Worm (Caenorhabditis elegans) whole organism, L1 larva: ENCODE data around the gene droe-4.

Source experiments
- C04F5.9 ChIP-seq: sonication (generic microtip); optimal IDR thresholded peaks from 2 replicates; lab custom pipeline; 2016; ENCODE audit warnings: missing genetic modification characterization, missing compliant biosample characterization
- C34B4.2 ChIP-seq: sonication (generic microtip); optimal IDR thresholded peaks from 2 replicates; lab custom pipeline; 2017; ENCODE audit warnings: mild to moderate bottlenecking, missing genetic modification characterization, missing compliant biosample characterization
- alr-1 ChIP-seq: fragments of 200-800 bp; sonication (Bioruptor generic); optimal IDR thresholded peaks from 2 replicates; lab custom pipeline; 2018; ENCODE audit warnings: borderline replicate concordance, mild to moderate bottlenecking, missing genetic modification characterization, missing compliant biosample characterization
- aly-2 ChIP-seq: fragments of 150-350 bp; optimal IDR thresholded peaks from 2 replicates; lab custom pipeline; 2014; ENCODE audit warnings: missing biosample characterization, missing genetic modification characterization
- ama-1 ChIP-seq: fragments of 150-350 bp; optimal IDR thresholded peaks from 2 replicates; lab custom pipeline; 2014
- blmp-1 ChIP-seq: fragments of 150-350 bp; optimal IDR thresholded peaks from 2 replicates; lab custom pipeline; 2014; ENCODE audit warnings: missing biosample characterization, missing genetic modification characterization
- ceh-63 ChIP-seq: fragments of 200-800 bp; sonication (Bioruptor generic); optimal IDR thresholded peaks from 2 replicates; lab custom pipeline; 2018; ENCODE audit warnings: mild to moderate bottlenecking, missing genetic modification characterization, missing compliant biosample characterization
- ceh-88 ChIP-seq: fragments of 200-800 bp; sonication (Bioruptor generic); IDR thresholded peaks from 2 replicates; pipeline ENCODE4 v1.3.6; 2022; ENCODE audit warnings: missing genetic modification characterization, missing compliant biosample characterization
- ceh-90 ChIP-seq: sonication (generic microtip); optimal IDR thresholded peaks from 2 replicates; lab custom pipeline; 2016; ENCODE audit warnings: missing genetic modification characterization, missing compliant biosample characterization
- dsc-1 ChIP-seq: sonication (generic microtip); optimal IDR thresholded peaks from 2 replicates; lab custom pipeline; 2016; ENCODE audit warnings: mild to moderate bottlenecking, missing genetic modification characterization, missing compliant biosample characterization
- efl-1 ChIP-seq, 4 experiments: fragments of 150-350 bp; optimal IDR thresholded peaks in 3 of 4; peaks in 1 of 4; 1 replicate in 1 of 4; 2 replicates in 3 of 4; lab custom pipeline; 2014; ENCODE audit warnings: missing biosample characterization in 2 of 4, missing genetic modification characterization in 2 of 4, missing genetic modification reagents in 2 of 4
- efl-3 ChIP-seq: fragments of 200-800 bp; sonication (Bioruptor generic); optimal IDR thresholded peaks from 2 replicates; lab custom pipeline; 2018; ENCODE audit warnings: mild to moderate bottlenecking, missing genetic modification characterization, missing compliant biosample characterization
- egl-13 ChIP-seq: sonication (generic microtip); optimal IDR thresholded peaks from 2 replicates; lab custom pipeline; 2016; ENCODE audit warnings: missing genotype, missing genetic modification reagents, missing genetic modification characterization, missing compliant biosample characterization
- egl-27 ChIP-seq, 2 experiments: fragments of 150-350 bp in 1 of 2; sonication (generic microtip); optimal IDR thresholded peaks; 3 replicates each; lab custom pipeline; 2017 to 2018; ENCODE audit warnings: missing biosample characterization in 2 of 2, missing genetic modification characterization in 2 of 2, missing genetic modification reagents in 2 of 2
- elt-2 ChIP-seq: sonication (generic microtip); optimal IDR thresholded peaks from 2 replicates; lab custom pipeline; 2016; ENCODE audit warnings: missing genetic modification characterization, mild to moderate bottlenecking, inconsistent platforms, missing compliant biosample characterization, missing genetic modification reagents
- ets-5 ChIP-seq: fragments of 200-800 bp; sonication (Bioruptor generic); IDR thresholded peaks from 2 replicates; pipeline ENCODE4 v1.3.6; 2022; ENCODE audit warnings: missing genetic modification characterization, missing compliant biosample characterization
- fos-1 ChIP-seq: fragments of 150-350 bp; optimal IDR thresholded peaks from 2 replicates; lab custom pipeline; 2014; ENCODE audit warnings: missing biosample characterization, missing genetic modification characterization
- grh-1 ChIP-seq: fragments of 200-800 bp; sonication (Bioruptor generic); IDR thresholded peaks from 2 replicates; pipeline ENCODE4 v1.3.6; 2022; ENCODE audit warnings: missing genetic modification reagents, missing genetic modification characterization, missing compliant biosample characterization
- hpl-2 ChIP-seq: fragments of 150-350 bp; optimal IDR thresholded peaks from 2 replicates; lab custom pipeline; 2014; ENCODE audit warnings: missing biosample characterization, missing genetic modification reagents, missing genetic modification characterization
- isw-1 ChIP-seq: fragments of 200-800 bp; sonication (Bioruptor generic); IDR thresholded peaks from 2 replicates; pipeline ENCODE4 v1.3.6; 2022; ENCODE audit warnings: missing genetic modification characterization, missing compliant biosample characterization
- lin-15B ChIP-seq: fragments of 150-350 bp; sonication (generic microtip); optimal IDR thresholded peaks from 3 replicates; lab custom pipeline; 2014; ENCODE audit warnings: missing biosample characterization, missing genetic modification characterization
- lin-35 ChIP-seq, 2 experiments: fragments of 150-350 bp; optimal IDR thresholded peaks; 2 replicates each; lab custom pipeline; 2014; ENCODE audit warnings: missing biosample characterization in 2 of 2, missing genetic modification characterization in 2 of 2, missing genetic modification reagents in 2 of 2
- lin-39 ChIP-seq: fragments of 150-350 bp; optimal IDR thresholded peaks from 2 replicates; lab custom pipeline; 2014; ENCODE audit warnings: missing biosample characterization, missing genetic modification reagents, missing genetic modification characterization
- lsy-2 ChIP-seq, 2 experiments: fragments of 150-350 bp; optimal IDR thresholded peaks; 2 replicates each; lab custom pipeline; 2014; ENCODE audit warnings: missing biosample characterization in 2 of 2, missing genetic modification characterization in 2 of 2
- mdl-1 ChIP-seq, 2 experiments: fragments of 150-350 bp; optimal IDR thresholded peaks; 2 replicates each; lab custom pipeline; 2014 to 2017; ENCODE audit warnings: missing biosample characterization in 2 of 2, missing genetic modification characterization in 2 of 2, inconsistent platforms in 1 of 2
- mep-1 ChIP-seq: fragments of 150-350 bp; optimal IDR thresholded peaks from 2 replicates; lab custom pipeline; 2014; ENCODE audit warnings: missing biosample characterization, missing genetic modification characterization
- nhr-11 ChIP-seq: fragments of 150-350 bp; optimal IDR thresholded peaks from 2 replicates; lab custom pipeline; 2014; ENCODE audit warnings: missing biosample characterization, missing genetic modification characterization
- nhr-19 ChIP-seq: fragments of 200-800 bp; sonication (Bioruptor generic); conservative IDR thresholded peaks from 2 replicates; pipeline ENCODE4 v1.3.6; 2022; ENCODE audit warnings: missing genetic modification characterization, missing compliant biosample characterization
- nhr-20 ChIP-seq: sonication (generic microtip); optimal IDR thresholded peaks from 2 replicates; lab custom pipeline; 2016; ENCODE audit warnings: mild to moderate bottlenecking, missing genetic modification characterization, missing compliant biosample characterization
- nhr-237 ChIP-seq: fragments of 150-350 bp; optimal IDR thresholded peaks from 2 replicates; lab custom pipeline; 2014; ENCODE audit warnings: missing biosample characterization, missing genetic modification characterization
- nhr-47 ChIP-seq: sonication (generic microtip); optimal IDR thresholded peaks from 2 replicates; lab custom pipeline; 2016; ENCODE audit warnings: mild to moderate bottlenecking, missing genetic modification characterization, moderate library complexity, missing compliant biosample characterization
- nhr-84 ChIP-seq: sonication (generic microtip); optimal IDR thresholded peaks from 2 replicates; lab custom pipeline; 2017; ENCODE audit warnings: missing biosample characterization, missing genetic modification characterization
- nhr-85 ChIP-seq: sonication (generic microtip); peaks from one replicate; lab custom pipeline; 2016; ENCODE audit warnings: missing genetic modification characterization, inconsistent platforms, missing compliant biosample characterization
- nhr-90 ChIP-seq: sonication (generic microtip); optimal IDR thresholded peaks from 2 replicates; lab custom pipeline; 2016; ENCODE audit warnings: mild to moderate bottlenecking, missing genetic modification characterization, missing compliant biosample characterization; ENCODE audit not compliant: poor library complexity
- pag-3 ChIP-seq: sonication (generic microtip); optimal IDR thresholded peaks from 2 replicates; lab custom pipeline; 2017; ENCODE audit warnings: missing genetic modification characterization, mild to moderate bottlenecking, missing compliant biosample characterization, antibody characterized with exemption, borderline replicate concordance; ENCODE audit not compliant: insufficient read depth
- pqm-1 ChIP-seq: sonication (generic microtip); optimal IDR thresholded peaks from 3 replicates; lab custom pipeline; 2017; ENCODE audit warnings: missing biosample characterization, missing genetic modification characterization
- rnt-1 ChIP-seq: sonication (generic microtip); optimal IDR thresholded peaks from 2 replicates; lab custom pipeline; 2016; ENCODE audit warnings: mild to moderate bottlenecking, missing genetic modification characterization, moderate library complexity, missing compliant biosample characterization
- skn-1 ChIP-seq: fragments of 150-350 bp; optimal IDR thresholded peaks from 2 replicates; lab custom pipeline; 2014; ENCODE audit warnings: missing biosample characterization, missing genetic modification characterization
- snpc-4 ChIP-seq: fragments of 150-350 bp; optimal IDR thresholded peaks from 2 replicates; lab custom pipeline; 2014; ENCODE audit warnings: missing biosample characterization, missing genetic modification characterization
- sox-4 ChIP-seq: sonication (generic microtip); optimal IDR thresholded peaks from 2 replicates; lab custom pipeline; 2016; ENCODE audit warnings: missing genetic modification characterization, missing compliant biosample characterization
- sptf-1 ChIP-seq: fragments of 150-350 bp; optimal IDR thresholded peaks from 2 replicates; lab custom pipeline; 2014; ENCODE audit warnings: missing biosample characterization, missing genetic modification characterization
- swsn-7 ChIP-seq: sonication (generic microtip); optimal IDR thresholded peaks from 2 replicates; lab custom pipeline; 2016; ENCODE audit warnings: missing genetic modification characterization, missing compliant biosample characterization
- tbx-2 ChIP-seq: sonication (generic microtip); optimal IDR thresholded peaks from 2 replicates; lab custom pipeline; 2016; ENCODE audit warnings: missing genetic modification characterization, missing compliant biosample characterization
- unc-86 ChIP-seq: sonication (generic microtip); optimal IDR thresholded peaks from 2 replicates; lab custom pipeline; 2016; ENCODE audit warnings: missing genetic modification characterization, missing compliant biosample characterization
- xbp-1 ChIP-seq: sonication (generic microtip); optimal IDR thresholded peaks from 2 replicates; lab custom pipeline; 2016; ENCODE audit warnings: missing genetic modification characterization, missing compliant biosample characterization
- zag-1 ChIP-seq: fragments of 150-350 bp; optimal IDR thresholded peaks from 2 replicates; lab custom pipeline; 2014; ENCODE audit warnings: missing biosample characterization, missing genetic modification characterization
- zip-4 ChIP-seq: fragments of 200-800 bp; sonication (Bioruptor generic); optimal IDR thresholded peaks from 2 replicates; lab custom pipeline; 2018; ENCODE audit warnings: mild to moderate bottlenecking, missing genetic modification characterization, moderate library complexity, missing compliant biosample characterization
- ztf-11 ChIP-seq, 2 experiments: sonication (generic microtip); optimal IDR thresholded peaks; 2 replicates each; lab custom pipeline; 2016 to 2017; ENCODE audit warnings: missing genetic modification characterization in 2 of 2, missing biosample characterization in 1 of 2, missing compliant biosample characterization in 1 of 2

The droe-4 gene

ce11 chrV:14028256-14028743 lies 35.8 kb downstream of the droe-4 start (continued):
- TF ChIP-seq nhr-84 (no peak), unc-86 (tag; lab: Kevin White, UChicago) (no peak), dsc-1 (tag; lab: Kevin White, UChicago) (no peak), efl-3 (GFP tag; lab: Kevin White, UChicago) (no peak), ceh-63 (GFP tag; lab: Kevin White, UChicago) (no peak), blmp-1 (no peak), isw-1 (GFP tag; lab: Robert Waterston, UW) (peak; percentile 22; the same call in 1 of the 2 replicates), zip-4 (GFP tag; lab: Kevin White, UChicago) (peak; percentile 33), lin-15B (tag; lab: Kevin White, UChicago) (no peak), lsy-2 (tag; optimal IDR thresholded peaks at IDR 0.05; lab: Kevin White, UChicago) (no peak), skn-1 (tag; lab: Kevin White, UChicago) (no peak), nhr-90 (tag; lab: Kevin White, UChicago) (peak; percentile 87), ceh-90 (no peak), elt-2 (tag; lab: Kevin White, UChicago) (peak; percentile 84), snpc-4 (peak; percentile 97), C34B4.2 (tag; lab: Kevin White, UChicago) (no peak), zag-1 (tag; lab: Kevin White, UChicago) (no peak), C04F5.9 (tag; lab: Kevin White, UChicago) (no peak), nhr-237 (tag; lab: Kevin White, UChicago) (no peak), sox-4 (tag; lab: Kevin White, UChicago) (no peak), nhr-20 (tag; lab: Kevin White, UChicago) (peak; percentile 69), hpl-2 (peak; percentile 38), tbx-2 (tag; lab: Kevin White, UChicago) (peak; percentile 9), nhr-47 (tag; lab: Kevin White, UChicago) (peak; percentile 80), grh-1 (peak; percentile 72), pqm-1 (tag; lab: Kevin White, UChicago) (no peak), aly-2 (tag; lab: Kevin White, UChicago) (peak; percentile 18), ceh-88 (GFP tag; lab: Robert Waterston, UW) (0 out of 2 replicates have a peak, but pooled peaks have one; percentile 35), mep-1 (tag; lab: Kevin White, UChicago) (no peak), pag-3 (no peak), nhr-19 (GFP tag; lab: Robert Waterston, UW) (peak; percentile 79), alr-1 (no peak), lin-39 (tag; lab: Kevin White, UChicago) (peak; percentile 53), swsn-7 (tag; lab: Kevin White, UChicago) (peak; percentile 59), egl-13 (no peak), lin-35 (GFP tag; optimal IDR thresholded peaks at IDR 0.05; lab: Kevin White, UChicago) (peak in 1 of 2 experiments; percentile 36), mdl-1 (tag; optimal IDR thresholded peaks at IDR 0.05; lab: Kevin White, UChicago) (no peak), efl-1 (optimal IDR thresholded peaks at IDR 0.05; lab: Kevin White, UChicago) (peak; percentile 10 to 48), efl-1 (GFP tag; optimal IDR thresholded peaks at IDR 0.05 in 1 of 2; lab: Kevin White, UChicago) (peak in 1 of 2 experiments; percentile 92), nhr-11 (tag; lab: Kevin White, UChicago) (no peak), sptf-1 (tag; lab: Kevin White, UChicago) (no peak), xbp-1 (tag; lab: Kevin White, UChicago) (peak; percentile 21), rnt-1 (tag; lab: Kevin White, UChicago) (peak; percentile 81), ztf-11 (tag; optimal IDR thresholded peaks at IDR 0.05; lab: Kevin White, UChicago) (peak in 1 of 2 experiments; percentile 57), ama-1 (lab: Kevin White, UChicago) (peak; percentile 71), egl-27 (tag; optimal IDR thresholded peaks at IDR 0.05; lab: Kevin White, UChicago) (no peak), fos-1 (tag; lab: Kevin White, UChicago) (peak; percentile 46), ets-5 (GFP tag; lab: Robert Waterston, UW) (0 out of 2 replicates have a peak, but pooled peaks have one; percentile 44), nhr-85 (tag; lab: Kevin White, UChicago) (peak; percentile 86)
